Worm (Caenorhabditis elegans): Measurements from ENCODE around the gene fbxb-108.

The fbxb-108 gene

DNA sequence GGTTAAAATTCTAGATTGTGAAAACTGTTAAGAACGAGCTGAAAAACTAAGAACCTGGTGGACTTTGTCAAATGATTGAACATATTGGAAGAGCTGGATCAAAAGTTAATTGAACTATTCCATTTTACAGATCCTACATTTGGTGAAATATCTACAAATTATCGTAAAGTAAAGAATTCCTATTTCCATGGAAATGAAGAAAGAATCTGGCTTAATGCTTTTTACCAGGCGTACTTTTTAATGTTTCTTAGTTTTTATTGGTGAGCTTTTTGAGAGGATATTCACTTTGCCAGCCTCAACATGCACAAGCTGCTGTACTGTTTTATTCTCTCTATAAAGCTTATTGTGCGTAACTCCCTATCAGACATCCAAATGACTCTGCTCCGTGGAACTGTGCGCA, 13.1 kb downstream of the fbxb-108 start, which contains the start of gene F08D12.4:
F08D12.4 (plus strand) TSS at position 301 of the 400 bp plus-strand sequence.
- TF ChIP-seq hmg-20 (GFP tag; IDR thresholded peaks at IDR 0.05) (no peak), chd-7 (tag; optimal IDR thresholded peaks at IDR 0.05) (no peak), nhr-179 (tag; optimal IDR thresholded peaks at IDR 0.05) (no peak), lsl-1 (GFP tag; optimal IDR thresholded peaks at IDR 0.05) (no peak), Y53G8AR.9 (GFP tag; conservative IDR thresholded peaks at IDR 0.05) (no peak), atf-7 (tag; optimal IDR thresholded peaks at IDR 0.05) (no peak), F57C9.4 (tag; optimal IDR thresholded peaks at IDR 0.05) (no peak), ztf-25 (GFP tag; IDR thresholded peaks at IDR 0.05) (no peak)

DNA sequence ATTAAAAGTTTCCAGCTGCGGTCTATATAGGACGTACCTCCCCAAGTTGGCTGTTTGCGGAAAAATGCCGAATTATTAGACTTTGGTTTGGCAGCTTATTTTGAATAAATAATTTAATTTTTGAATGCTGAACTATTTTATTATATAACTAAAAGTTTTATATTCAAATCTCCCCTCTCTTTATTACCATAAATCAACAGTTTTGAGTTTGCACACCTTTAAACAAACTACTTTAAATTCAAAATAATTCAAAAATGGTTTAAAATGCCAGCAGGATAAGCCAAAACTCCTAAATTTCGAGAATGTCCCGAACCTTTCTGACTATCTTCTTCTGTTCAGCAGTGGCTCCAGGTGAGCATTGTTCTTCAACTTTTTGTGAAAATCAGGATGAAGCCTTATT, 14.5 kb downstream of the fbxb-108 start, which contains the start of gene F08D12.3:
F08D12.3 (plus strand) TSS at position 301 of the 400 bp plus-strand sequence.
- TF ChIP-seq aptf-3 (GFP tag; IDR thresholded peaks at IDR 0.05) (no peak), F10E7.11 (tag; optimal IDR thresholded peaks at IDR 0.05) (no peak), ceh-27 (GFP tag; optimal IDR thresholded peaks at IDR 0.05) (no peak), F23B12.7 (tag; optimal IDR thresholded peaks at IDR 0.05; ENCODE audit: insufficient read depth) (no peak), K11D2.4 (GFP tag; IDR thresholded peaks at IDR 0.05) (no peak), let-607 (tag; optimal IDR thresholded peaks at IDR 0.05) (no peak), dox-1 (GFP tag; IDR thresholded peaks at IDR 0.05) (no peak), ccch-3 (GFP tag; optimal IDR thresholded peaks at IDR 0.05) (no peak), madf-10 (tag; optimal IDR thresholded peaks at IDR 0.05) (no peak), Y53F4B.3 (GFP tag; IDR thresholded peaks at IDR 0.05) (no peak), akir-1 (GFP tag; optimal IDR thresholded peaks at IDR 0.05) (no peak), cebp-2 (GFP tag; IDR thresholded peaks at IDR 0.05) (no peak), mes-4 (tag; optimal IDR thresholded peaks at IDR 0.05) (no peak)

DNA sequence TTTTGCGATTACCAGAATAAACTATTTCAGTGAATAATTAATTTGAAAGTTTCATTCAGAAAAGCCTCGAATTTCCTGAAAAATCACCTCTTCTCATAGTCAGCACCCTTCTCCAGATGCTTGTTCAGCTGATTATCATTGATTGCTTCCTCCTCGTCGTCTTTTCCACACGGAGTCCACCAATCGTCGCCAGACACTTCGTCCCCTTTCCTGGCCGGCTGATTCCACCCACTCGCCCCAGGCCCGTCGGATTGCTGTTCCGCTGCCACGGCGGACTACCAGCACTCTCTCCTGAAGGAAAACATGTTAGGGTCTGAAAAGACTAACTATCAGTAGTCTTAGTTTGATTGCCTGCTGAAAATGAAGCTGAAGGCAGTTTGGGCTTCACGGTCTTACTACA, 16.0 kb downstream of the fbxb-108 start:
- TF ChIP-seq bed-1 (GFP tag; IDR thresholded peaks at IDR 0.05) (no peak), snpc-3.4 (tag; optimal IDR thresholded peaks at IDR 0.05) (no peak), attf-6 (GFP tag; IDR thresholded peaks at IDR 0.05) (no peak), ztf-25 (GFP tag; IDR thresholded peaks at IDR 0.05) (no peak), aptf-3 (GFP tag; IDR thresholded peaks at IDR 0.05) (no peak), zfh-2 (GFP tag; conservative IDR thresholded peaks at IDR 0.05) (peak; percentile 50)

DNA sequence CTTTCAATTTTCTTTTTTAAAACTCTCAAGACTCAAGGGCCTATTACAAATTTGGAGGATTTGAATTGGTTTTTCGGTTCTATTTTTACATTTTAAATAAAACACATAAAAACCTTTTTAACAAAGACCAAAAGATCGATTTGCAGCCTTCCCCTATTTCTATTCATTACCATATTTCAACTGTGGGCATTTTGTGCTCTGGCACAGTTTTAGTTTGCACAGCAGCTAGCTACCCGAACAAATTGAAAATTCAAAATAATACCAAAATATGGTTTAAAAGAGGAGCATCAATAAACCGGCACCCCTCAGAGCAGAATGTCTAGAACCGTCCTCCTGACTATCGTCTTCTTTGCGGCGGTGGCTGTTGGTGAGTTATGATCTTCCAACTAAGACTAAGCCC, 16.6 kb downstream of the fbxb-108 start, which contains the start of gene F08D12.2:
F08D12.2 (plus strand) TSS at position 301 of the 400 bp plus-strand sequence.
- no peak for TF ChIP-seq pha-4 (tag; optimal IDR thresholded peaks at IDR 0.05)
- TF ChIP-seq pbrm-1 (GFP tag; IDR thresholded peaks at IDR 0.05) = no peak
- no peak for TF ChIP-seq F57C9.4 (tag; optimal IDR thresholded peaks at IDR 0.05)
- no peak for TF ChIP-seq nfyb-1 (GFP tag; IDR thresholded peaks at IDR 0.05)
- no peak for TF ChIP-seq F52B5.7 (tag; optimal IDR thresholded peaks at IDR 0.05)
- no peak for TF ChIP-seq ceh-91 (GFP tag; IDR thresholded peaks at IDR 0.05)
- TF ChIP-seq ztf-3 (GFP tag; optimal IDR thresholded peaks at IDR 0.05) = no peak

DNA sequence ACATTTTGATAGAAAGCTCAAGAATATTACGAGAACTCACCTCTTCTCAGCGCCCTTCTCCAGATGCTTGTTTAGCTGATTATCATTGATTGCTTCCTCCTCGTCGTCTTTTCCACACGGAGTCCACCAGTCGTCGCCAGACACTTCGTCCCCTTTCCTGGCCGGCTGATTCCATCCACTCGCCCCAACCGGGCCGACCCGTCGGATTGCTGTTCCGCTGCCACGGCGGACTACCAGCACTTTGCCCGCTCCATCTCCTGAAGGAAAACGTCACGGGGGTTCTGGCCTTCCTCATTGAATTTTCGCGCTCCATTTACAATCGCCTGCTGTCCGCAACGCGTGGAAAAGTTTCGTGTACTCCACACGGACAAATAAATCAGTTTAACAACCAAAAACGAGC, 18.6 kb downstream of the fbxb-108 start:
- TF ChIP-seq pha-4 (tag; optimal IDR thresholded peaks at IDR 0.05) (no peak), die-1 (tag; optimal IDR thresholded peaks at IDR 0.05) (no peak), unc-130 (GFP tag; optimal IDR thresholded peaks at IDR 0.05) (no peak), F33H1.4 (GFP tag; IDR thresholded peaks at IDR 0.05) (no peak), ceh-91 (GFP tag; IDR thresholded peaks at IDR 0.05) (no peak), ztf-25 (GFP tag; IDR thresholded peaks at IDR 0.05) (no peak), madf-10 (tag; optimal IDR thresholded peaks at IDR 0.05) (no peak), zfh-2 (GFP tag; conservative IDR thresholded peaks at IDR 0.05) (peak; percentile 73), F55B11.4 (tag; optimal IDR thresholded peaks at IDR 0.05; ENCODE audit: borderline replicate concordance, insufficient read depth) (no peak), egrh-3 (GFP tag; IDR thresholded peaks at IDR 0.05) (peak; percentile 63; the same call in 1 of the 2 replicates), mcd-1 (GFP tag; IDR thresholded peaks at IDR 0.05) (no peak), snpc-1.1 (tag; optimal IDR thresholded peaks at IDR 0.05; ENCODE audit: insufficient read depth) (no peak), T07F8.4 (tag; optimal IDR thresholded peaks at IDR 0.05) (no peak)

All from whole organism, young adult.